Worm (Caenorhabditis elegans): ENCODE measurements around the gene asb-1.

The asb-1 gene

ce11 chrIII:4595771-4596227 lies at the start of gene asb-1:
Gene asb-1, minus strand, starts transcription at chrIII:4595821.
- TF ChIP-seq B0310.2 (tag; optimal IDR thresholded peaks at IDR 0.05) (no peak), ama-1 (optimal IDR thresholded peaks at IDR 0.05) (no peak), scrt-1 (GFP tag; IDR thresholded peaks at IDR 0.05) (no peak), aly-1 (tag; optimal IDR thresholded peaks at IDR 0.05) (no peak), F13C5.2 (tag; optimal IDR thresholded peaks at IDR 0.05) (no peak), pes-1 (GFP tag; IDR thresholded peaks at IDR 0.05) (no peak)

DNA sequence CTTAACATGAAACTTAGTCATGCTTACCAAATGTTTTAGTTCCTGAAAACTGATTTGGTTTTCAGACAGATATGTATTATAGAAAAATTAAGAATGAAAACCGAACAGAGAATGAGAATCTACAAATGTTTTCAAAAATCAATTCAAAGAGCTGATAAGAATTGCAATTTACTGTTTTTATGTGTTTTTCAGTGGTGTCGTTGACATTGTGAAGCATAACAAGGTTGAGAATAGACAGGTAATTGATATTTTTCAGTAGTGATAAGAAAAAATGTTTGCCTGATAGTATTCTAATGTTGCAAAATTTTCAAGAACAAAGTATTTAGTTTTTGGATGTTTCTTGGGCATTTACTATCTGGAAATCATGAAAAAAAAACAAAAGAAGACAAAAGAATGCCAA lies 47.6 kb upstream of the asb-1 start, which contains the start of gene pfas-1:
Gene pfas-1 (minus strand): TSS at position 49 of the 400 bp plus-strand sequence.
- TF ChIP-seq hmbx-1 (tag; optimal IDR thresholded peaks at IDR 0.05) (no peak), hnd-1 (tag; optimal IDR thresholded peaks at IDR 0.05) (no peak)

ce11 chrIII:4634947-4635346 lies 39.3 kb upstream of the asb-1 start, which contains the start of gene clec-153:
Gene clec-153, plus strand, starts transcription at chrIII:4635247.
- TF ChIP-seq ama-1 (optimal IDR thresholded peaks at IDR 0.05) (no peak), flt-1 (GFP tag; IDR thresholded peaks at IDR 0.05) (no peak), ceh-13 (GFP tag; optimal IDR thresholded peaks at IDR 0.05) (no peak), ceh-36 (tag; optimal IDR thresholded peaks at IDR 0.05) (no peak), tbx-11 (GFP tag; IDR thresholded peaks at IDR 0.05) (no peak), scrt-1 (GFP tag; IDR thresholded peaks at IDR 0.05) (no peak), ets-7 (tag; optimal IDR thresholded peaks at IDR 0.05) (no peak), aly-1 (tag; optimal IDR thresholded peaks at IDR 0.05) (no peak), sea-1 (GFP tag; conservative IDR thresholded peaks at IDR 0.05) (no peak), tra-4 (tag; optimal IDR thresholded peaks at IDR 0.05) (no peak), pes-1 (GFP tag; IDR thresholded peaks at IDR 0.05) (no peak), tbx-37 (GFP tag; conservative IDR thresholded peaks at IDR 0.05) (no peak)

- TF ChIP-seq sea-1 (GFP tag; conservative IDR thresholded peaks at IDR 0.05) (no peak), tbx-11 (GFP tag; IDR thresholded peaks at IDR 0.05) (no peak), scrt-1 (GFP tag; IDR thresholded peaks at IDR 0.05) (no peak), ets-7 (tag; optimal IDR thresholded peaks at IDR 0.05) (no peak), hmbx-1 (tag; optimal IDR thresholded peaks at IDR 0.05) (no peak), tra-4 (tag; optimal IDR thresholded peaks at IDR 0.05) (no peak), tbx-37 (GFP tag; conservative IDR thresholded peaks at IDR 0.05) (no peak), flt-1 (GFP tag; IDR thresholded peaks at IDR 0.05) (no peak), hmg-4 (GFP tag; optimal IDR thresholded peaks at IDR 0.05) (no peak), ama-1 (optimal IDR thresholded peaks at IDR 0.05) (no peak), aly-1 (tag; optimal IDR thresholded peaks at IDR 0.05) (no peak), hnd-1 (tag; optimal IDR thresholded peaks at IDR 0.05) (no peak), pes-1 (GFP tag; IDR thresholded peaks at IDR 0.05) (no peak), B0310.2 (tag; optimal IDR thresholded peaks at IDR 0.05) (no peak)
Observed at ce11 chrIII:4628165-4628564, 32.5 kb upstream of the asb-1 start, which contains the start of gene clec-151. Gene clec-151, plus strand, starts transcription at chrIII:4628465.

- TF ChIP-seq hmg-4 (GFP tag; optimal IDR thresholded peaks at IDR 0.05), result no peak
- TF ChIP-seq scrt-1 (GFP tag; IDR thresholded peaks at IDR 0.05), result no peak
- no peak for TF ChIP-seq tra-4 (tag; optimal IDR thresholded peaks at IDR 0.05)
- no peak for TF ChIP-seq F13C5.2 (tag; optimal IDR thresholded peaks at IDR 0.05)
- no peak for TF ChIP-seq flt-1 (GFP tag; IDR thresholded peaks at IDR 0.05)
- TF ChIP-seq tbx-11 (GFP tag; IDR thresholded peaks at IDR 0.05), result no peak
- TF ChIP-seq aly-1 (tag; optimal IDR thresholded peaks at IDR 0.05), result no peak
- no peak for TF ChIP-seq ets-7 (tag; optimal IDR thresholded peaks at IDR 0.05)
- no peak for TF ChIP-seq ceh-36 (tag; optimal IDR thresholded peaks at IDR 0.05)
- TF ChIP-seq ceh-13 (GFP tag; optimal IDR thresholded peaks at IDR 0.05), result no peak
- TF ChIP-seq sea-1 (GFP tag; conservative IDR thresholded peaks at IDR 0.05), result no peak
- no peak for TF ChIP-seq B0310.2 (tag; optimal IDR thresholded peaks at IDR 0.05)
- no peak for TF ChIP-seq pes-1 (GFP tag; IDR thresholded peaks at IDR 0.05)
- no peak for TF ChIP-seq ama-1 (optimal IDR thresholded peaks at IDR 0.05)
- TF ChIP-seq hmbx-1 (tag; optimal IDR thresholded peaks at IDR 0.05), result no peak
- no peak for TF ChIP-seq hnd-1 (tag; optimal IDR thresholded peaks at IDR 0.05)
- TF ChIP-seq tbx-37 (GFP tag; conservative IDR thresholded peaks at IDR 0.05), result no peak
Observed at ce11 chrIII:4626148-4626922, 30.7 kb upstream of the asb-1 start.

DNA sequence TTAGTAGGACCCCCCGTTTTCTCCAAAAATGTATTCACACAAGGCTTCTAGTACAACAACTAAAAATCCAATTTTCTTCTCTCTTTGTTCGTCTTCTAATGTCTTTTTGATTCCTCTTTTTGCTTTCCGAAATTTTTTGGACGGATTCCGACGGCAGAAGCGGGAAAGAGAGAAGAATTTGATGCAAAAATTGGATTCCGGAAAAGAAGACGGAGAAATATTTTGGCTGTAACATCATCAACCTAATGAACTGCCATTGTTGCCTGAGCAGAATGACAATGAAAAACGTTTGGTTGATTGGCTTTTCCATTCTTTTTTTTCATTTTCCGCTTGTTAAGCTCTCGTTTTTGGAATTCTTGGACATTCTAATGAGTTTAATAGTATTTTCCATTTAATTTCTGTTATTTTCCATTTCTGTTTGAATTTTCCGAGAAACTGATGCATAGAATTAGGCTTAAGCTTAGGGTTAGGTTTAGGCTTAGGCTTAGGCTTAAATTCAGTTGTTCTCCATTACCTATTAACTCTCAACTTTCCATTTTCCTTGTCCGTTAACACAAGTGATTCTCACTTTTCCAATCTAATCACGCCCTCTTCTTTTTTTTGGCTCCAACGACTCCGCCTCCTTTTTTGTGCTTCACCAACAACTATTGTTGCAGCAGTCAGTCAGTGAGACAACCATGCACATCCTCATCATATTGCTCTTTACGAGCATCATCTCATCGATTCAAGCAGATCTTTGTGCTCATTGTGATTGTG lies 26.9 kb upstream of the asb-1 start, which contains the start of gene lron-5:
Gene lron-5 (plus strand): TSS at position 655 of the 756 bp plus-strand sequence.
- no peak for TF ChIP-seq tbx-37 (GFP tag; conservative IDR thresholded peaks at IDR 0.05)
- TF ChIP-seq pes-1 (GFP tag; IDR thresholded peaks at IDR 0.05), result no peak
- no peak for TF ChIP-seq ceh-36 (tag; optimal IDR thresholded peaks at IDR 0.05)
- no peak for TF ChIP-seq ama-1 (optimal IDR thresholded peaks at IDR 0.05)
- no peak for TF ChIP-seq ceh-13 (GFP tag; optimal IDR thresholded peaks at IDR 0.05)
- TF ChIP-seq hmg-4 (GFP tag; optimal IDR thresholded peaks at IDR 0.05), result no peak
- TF ChIP-seq aly-1 (tag; optimal IDR thresholded peaks at IDR 0.05), result no peak
- no peak for TF ChIP-seq sea-1 (GFP tag; conservative IDR thresholded peaks at IDR 0.05)
- no peak for TF ChIP-seq F13C5.2 (tag; optimal IDR thresholded peaks at IDR 0.05)
- TF ChIP-seq ets-7 (tag; optimal IDR thresholded peaks at IDR 0.05), result no peak
- no peak for TF ChIP-seq hnd-1 (tag; optimal IDR thresholded peaks at IDR 0.05)
- TF ChIP-seq hmbx-1 (tag; optimal IDR thresholded peaks at IDR 0.05), result no peak

ce11 chrIII:4616071-4616571 lies 20.5 kb upstream of the asb-1 start, which contains the start of gene lips-3:
Gene lips-3, plus strand, starts transcription at chrIII:4616528.
- TF ChIP-seq aly-1 (tag; optimal IDR thresholded peaks at IDR 0.05) (no peak), pes-1 (GFP tag; IDR thresholded peaks at IDR 0.05) (no peak), tra-4 (tag; optimal IDR thresholded peaks at IDR 0.05) (no peak), scrt-1 (GFP tag; IDR thresholded peaks at IDR 0.05) (no peak), hmg-4 (GFP tag; optimal IDR thresholded peaks at IDR 0.05) (no peak), flt-1 (GFP tag; IDR thresholded peaks at IDR 0.05) (no peak), hnd-1 (tag; optimal IDR thresholded peaks at IDR 0.05) (no peak), ceh-13 (GFP tag; optimal IDR thresholded peaks at IDR 0.05) (no peak), B0310.2 (tag; optimal IDR thresholded peaks at IDR 0.05) (no peak), ceh-36 (tag; optimal IDR thresholded peaks at IDR 0.05) (no peak), ets-7 (tag; optimal IDR thresholded peaks at IDR 0.05) (no peak), sea-1 (GFP tag; conservative IDR thresholded peaks at IDR 0.05) (no peak)
